Worm (Caenorhabditis elegans) whole organism, L4 larva: ENCODE results near the gene Y53G8AR.1.

Source experiments
- aly-2 ChIP-seq: sonication (generic microtip); optimal IDR thresholded peaks from 2 replicates; lab custom pipeline; 2018; ENCODE audit warnings: missing biosample characterization, missing genetic modification characterization
- ces-1 ChIP-seq: fragments of 150-350 bp; sonication (generic microtip); optimal IDR thresholded peaks from 4 replicates; lab custom pipeline; 2014; ENCODE audit warnings: missing biosample characterization, missing genetic modification reagents, missing genetic modification characterization
- cey-2 ChIP-seq: sonication (generic microtip); optimal IDR thresholded peaks from 3 replicates; lab custom pipeline; 2017; ENCODE audit warnings: missing genetic modification characterization, mild to moderate bottlenecking, missing compliant biosample characterization, antibody characterized with exemption, borderline replicate concordance; ENCODE audit not compliant: insufficient read depth
- ctbp-1 ChIP-seq: fragments of 200-800 bp; sonication (Bioruptor generic); IDR thresholded peaks from 2 replicates; pipeline ENCODE4 v1.3.6; 2022; ENCODE audit warnings: missing genetic modification reagents, missing genetic modification characterization, missing compliant biosample characterization
- egl-43 ChIP-seq: fragments of 200-800 bp; sonication (Bioruptor generic); IDR thresholded peaks from 2 replicates; pipeline ENCODE4 v1.3.6; 2022; ENCODE audit warnings: missing genetic modification reagents, missing genetic modification characterization, missing compliant biosample characterization
- mep-1 ChIP-seq: fragments of 150-350 bp; sonication (generic microtip); optimal IDR thresholded peaks from 3 replicates; lab custom pipeline; 2014; ENCODE audit warnings: missing biosample characterization, missing genetic modification characterization
- nhr-48 ChIP-seq: sonication (generic microtip); optimal IDR thresholded peaks from 2 replicates; lab custom pipeline; 2016; ENCODE audit warnings: mild to moderate bottlenecking, missing genetic modification characterization, missing compliant biosample characterization
- pqm-1 ChIP-seq: sonication (generic microtip); optimal IDR thresholded peaks from 2 replicates; lab custom pipeline; 2017; ENCODE audit warnings: missing biosample characterization, missing genetic modification characterization
- zag-1 ChIP-seq: fragments of 150-350 bp; optimal IDR thresholded peaks from 2 replicates; lab custom pipeline; 2014; ENCODE audit warnings: missing biosample characterization, missing genetic modification characterization
- zip-11 ChIP-seq: fragments of 200-800 bp; sonication (Bioruptor generic); IDR thresholded peaks from 2 replicates; pipeline ENCODE4 v1.3.6; 2022; ENCODE audit warnings: missing genetic modification characterization, missing compliant biosample characterization

- TF ChIP-seq egl-43 (GFP tag; lab: Robert Waterston, UW) (no peak), zip-11 (GFP tag; lab: Robert Waterston, UW) (no peak), pqm-1 (no peak), cey-2 (tag; lab: Kevin White, UChicago) (no peak), ces-1 (GFP tag; lab: Kevin White, UChicago) (no peak), zag-1 (no peak), nhr-48 (no peak), ctbp-1 (no peak), aly-2 (tag; lab: Kevin White, UChicago) (no peak), mep-1 (tag; lab: Kevin White, UChicago) (no peak)
These were observed 13.8 kb downstream of the Y53G8AR.1 start for ce11 chrIII:3346665-3347064.
